6 fruit fly cellular contexts compared by ENCODE assay signal in genomic region chr2L:11358448-11359099, dm6.
TF ChIP-seq lines count a peak whose summit lies in the region.

Gene salr (plus strand): TSS chr2L:11358873.

- peak; percentile 83 to 90 for TF ChIP-seq CTCF in S2 (optimal IDR thresholded peaks at IDR 0.05; lab: Kevin White, UChicago)
- peak; percentile 89 for TF ChIP-seq CTCF in whole organism, embryonic (GFP tag; optimal IDR thresholded peaks at IDR 0.05; lab: Kevin White, UChicago)

TF ChIP-seq in whole organism, adult, 20 proteins besides CTCF, POLR2A, EP300 and RAD21:
- no peak for TF ChIP-seq CG33017 (tag; optimal IDR thresholded peaks at IDR 0.05; lab: Kevin White, UChicago)
- TF ChIP-seq tj (GFP tag; optimal IDR thresholded peaks at IDR 0.05; lab: Kevin White, UChicago), result peak; percentile 24
- TF ChIP-seq toe (GFP tag; optimal IDR thresholded peaks at IDR 0.05; lab: Kevin White, UChicago), result no peak
- TF ChIP-seq pad (GFP tag; optimal IDR thresholded peaks at IDR 0.05; lab: Kevin White, UChicago), result peak; percentile 96
- no peak for TF ChIP-seq bab1 (GFP tag; optimal IDR thresholded peaks at IDR 0.05; lab: Kevin White, UChicago)
- no peak for TF ChIP-seq CG11617 (GFP tag; optimal IDR thresholded peaks at IDR 0.05; lab: Kevin White, UChicago)

TF ChIP-seq in whole organism, embryonic, 481 proteins besides CTCF, POLR2A, EP300 and RAD21 (continues in another document):
- peak; percentile 27; the same call in 1 of the 3 replicates for TF ChIP-seq zen2 (GFP tag; IDR thresholded peaks at IDR 0.05; lab: Robert Waterston, UW; ENCODE audit: partially characterized antibody)
- no peak for TF ChIP-seq Ravus (GFP tag; IDR thresholded peaks at IDR 0.05; lab: Robert Waterston, UW)
- TF ChIP-seq sens-2 (GFP tag; IDR thresholded peaks at IDR 0.05; lab: Robert Waterston, UW), result 0 out of 2 replicates have a peak, but pooled peaks have one; percentile 28
- 0 out of 3 replicates have a peak, but pooled peaks have one; percentile 12 for TF ChIP-seq CG2199 (GFP tag; IDR thresholded peaks at IDR 0.05; lab: Robert Waterston, UW)
- TF ChIP-seq salm (tag; optimal IDR thresholded peaks at IDR 0.05; lab: Kevin White, UChicago), result no peak
- peak; percentile 64 for TF ChIP-seq CG1832 (GFP tag; optimal IDR thresholded peaks at IDR 0.05; lab: Kevin White, UChicago)
- peak; percentile 91 for TF ChIP-seq Deaf1 (tag; optimal IDR thresholded peaks at IDR 0.05; lab: Kevin White, UChicago)
- TF ChIP-seq insv (GFP tag; optimal IDR thresholded peaks at IDR 0.05; lab: Kevin White, UChicago), result no peak
- TF ChIP-seq D (optimal IDR thresholded peaks at IDR 0.05; lab: Kevin White, UChicago), result peak; percentile 25
- TF ChIP-seq D (GFP tag; optimal IDR thresholded peaks at IDR 0.05; lab: Kevin White, UChicago), result no peak
- no peak for TF ChIP-seq dpn (GFP tag; optimal IDR thresholded peaks at IDR 0.05; lab: Kevin White, UChicago)
- no peak for TF ChIP-seq da (GFP tag; optimal IDR thresholded peaks at IDR 0.05; lab: Kevin White, UChicago)
- TF ChIP-seq CG6689 (GFP tag; IDR thresholded peaks at IDR 0.05; lab: Robert Waterston, UW), result no peak
- 0 out of 2 replicates have a peak, but pooled peaks have one; percentile 13 for TF ChIP-seq H2.0 (GFP tag; IDR thresholded peaks at IDR 0.05; lab: Robert Waterston, UW)
- TF ChIP-seq Dad (GFP tag; optimal IDR thresholded peaks at IDR 0.05; lab: Kevin White, UChicago), result no peak
- no peak for TF ChIP-seq Six4 (GFP tag; optimal IDR thresholded peaks at IDR 0.05; lab: Kevin White, UChicago)
- TF ChIP-seq CG30403 (GFP tag; optimal IDR thresholded peaks at IDR 0.05; lab: Kevin White, UChicago), result no peak
- TF ChIP-seq CG7357 (GFP tag; IDR thresholded peaks at IDR 0.05; lab: Robert Waterston, UW), result no peak
- TF ChIP-seq CG4360 (GFP tag; IDR thresholded peaks at IDR 0.05; lab: Robert Waterston, UW), result peak; percentile 5; the same call in 1 of the 2 replicates
- no peak for TF ChIP-seq CG8359 (GFP tag; optimal IDR thresholded peaks at IDR 0.05; lab: Kevin White, UChicago; ENCODE audit: borderline replicate concordance)

TF ChIP-seq in whole organism, prepupa, 60 proteins besides CTCF, POLR2A, EP300 and RAD21 (continues in another document):
- TF ChIP-seq dsx (GFP tag; optimal IDR thresholded peaks at IDR 0.05; lab: Kevin White, UChicago; ENCODE audit: poor library complexity, severe bottlenecking) (peak; percentile 45), CG6808 (GFP tag; optimal IDR thresholded peaks at IDR 0.05; lab: Kevin White, UChicago) (peak; percentile 68), acj6 (GFP tag; optimal IDR thresholded peaks at IDR 0.05; lab: Kevin White, UChicago) (no peak), Eip93F (GFP tag; optimal IDR thresholded peaks at IDR 0.05; lab: Kevin White, UChicago) (no peak), Lpt (GFP tag; optimal IDR thresholded peaks at IDR 0.05; lab: Kevin White, UChicago) (peak; percentile 34), OdsH (GFP tag; optimal IDR thresholded peaks at IDR 0.05; lab: Kevin White, UChicago) (no peak), pdm3 (GFP tag; optimal IDR thresholded peaks at IDR 0.05; lab: Kevin White, UChicago) (peak; percentile 21), CG34406 (GFP tag; optimal IDR thresholded peaks at IDR 0.05; lab: Kevin White, UChicago) (peak; percentile 37), Sox14 (GFP tag; optimal IDR thresholded peaks at IDR 0.05; lab: Kevin White, UChicago) (no peak), fd85E (GFP tag; optimal IDR thresholded peaks at IDR 0.05; lab: Kevin White, UChicago) (no peak), CG1621 (tag; optimal IDR thresholded peaks at IDR 0.05; lab: Kevin White, UChicago) (peak; percentile 77), CG15336 (GFP tag; IDR thresholded peaks at IDR 0.05; lab: Robert Waterston, UW) (no peak), CG7368 (GFP tag; optimal IDR thresholded peaks at IDR 0.05; lab: Kevin White, UChicago) (no peak), cyc (GFP tag; optimal IDR thresholded peaks at IDR 0.05; lab: Kevin White, UChicago) (no peak), spab (GFP tag; optimal IDR thresholded peaks at IDR 0.05; lab: Kevin White, UChicago) (peak; percentile 70), CG8319 (GFP tag; optimal IDR thresholded peaks at IDR 0.05; lab: Kevin White, UChicago) (no peak), CG16779 (tag; optimal IDR thresholded peaks at IDR 0.05; lab: Kevin White, UChicago) (peak; percentile 49), CG9139 (GFP tag; optimal IDR thresholded peaks at IDR 0.05; lab: Kevin White, UChicago) (peak; percentile 53), fd59A (GFP tag; optimal IDR thresholded peaks at IDR 0.05; lab: Kevin White, UChicago) (peak; percentile 41), CG11902 (GFP tag; optimal IDR thresholded peaks at IDR 0.05; lab: Kevin White, UChicago) (no peak), CG4318 (GFP tag; optimal IDR thresholded peaks at IDR 0.05; lab: Kevin White, UChicago) (no peak), fkh (GFP tag; optimal IDR thresholded peaks at IDR 0.05; lab: Kevin White, UChicago) (peak; percentile 0)

TF ChIP-seq in whole organism, pupa, 21 proteins besides CTCF, POLR2A, EP300 and RAD21:
- peak; percentile 47 for TF ChIP-seq CG9948 (tag; optimal IDR thresholded peaks at IDR 0.05; lab: Kevin White, UChicago)
- TF ChIP-seq CG12605 (GFP tag; IDR thresholded peaks at IDR 0.05; lab: Robert Waterston, UW), result peak; percentile 89
- TF ChIP-seq CG14655 (GFP tag; optimal IDR thresholded peaks at IDR 0.05; lab: Kevin White, UChicago), result peak; percentile 61
- peak; percentile 68 for TF ChIP-seq CG8159 (tag; optimal IDR thresholded peaks at IDR 0.05; lab: Kevin White, UChicago)
- peak; percentile 84 for TF ChIP-seq gl (tag; optimal IDR thresholded peaks at IDR 0.05; lab: Kevin White, UChicago)
- peak; percentile 69 for TF ChIP-seq Pif1A (GFP tag; optimal IDR thresholded peaks at IDR 0.05; lab: Kevin White, UChicago)
- peak; percentile 16 for TF ChIP-seq Pif1B (GFP tag; optimal IDR thresholded peaks at IDR 0.05; lab: Kevin White, UChicago)
- TF ChIP-seq Ets98B (GFP tag; IDR thresholded peaks at IDR 0.05; lab: Robert Waterston, UW), result no peak
- no peak for TF ChIP-seq CG4496 (GFP tag; IDR thresholded peaks at IDR 0.05; lab: Robert Waterston, UW)
- TF ChIP-seq rn (GFP tag; IDR thresholded peaks at IDR 0.05; lab: Robert Waterston, UW), result peak; percentile 73; the same call in 1 of the 2 replicates
- no peak for TF ChIP-seq EcR (GFP tag; optimal IDR thresholded peaks at IDR 0.05; lab: Kevin White, UChicago)
- no peak for TF ChIP-seq CG10348 (GFP tag; IDR thresholded peaks at IDR 0.05; lab: Robert Waterston, UW)
- peak; percentile 44 for TF ChIP-seq CG17806 (tag; optimal IDR thresholded peaks at IDR 0.05; lab: Kevin White, UChicago)
- peak; percentile 42 for TF ChIP-seq CG8301 (tag; optimal IDR thresholded peaks at IDR 0.05; lab: Kevin White, UChicago)
- TF ChIP-seq D1 (tag; optimal IDR thresholded peaks at IDR 0.05; lab: Kevin White, UChicago), result no peak
- no peak for TF ChIP-seq CG15710 (tag; optimal IDR thresholded peaks at IDR 0.05; lab: Kevin White, UChicago)
- TF ChIP-seq CG34367 (tag; optimal IDR thresholded peaks at IDR 0.05; lab: Kevin White, UChicago), result peak; percentile 58
- TF ChIP-seq CG32121 (GFP tag; IDR thresholded peaks at IDR 0.05; lab: Robert Waterston, UW), result peak; percentile 45; the same call in 1 of the 2 replicates
- peak; percentile 64 for TF ChIP-seq Snoo (tag; optimal IDR thresholded peaks at IDR 0.05; lab: Kevin White, UChicago)
- TF ChIP-seq CG13204 (GFP tag; optimal IDR thresholded peaks at IDR 0.05; lab: Kevin White, UChicago), result no peak
- TF ChIP-seq fd96Ca (GFP tag; IDR thresholded peaks at IDR 0.05; lab: Robert Waterston, UW), result peak; percentile 79; the same call in 2 of the 3 replicates

TF ChIP-seq in whole organism, wandering third instar larva, 38 proteins besides CTCF, POLR2A, EP300 and RAD21:
- peak; percentile 20 for TF ChIP-seq Dif (GFP tag; optimal IDR thresholded peaks at IDR 0.05; lab: Kevin White, UChicago; ENCODE audit: partially characterized antibody)
- TF ChIP-seq jim (GFP tag; optimal IDR thresholded peaks at IDR 0.05; lab: Kevin White, UChicago), result peak; percentile 60
- TF ChIP-seq tai (GFP tag; optimal IDR thresholded peaks at IDR 0.05; lab: Kevin White, UChicago), result no peak
- no peak for TF ChIP-seq lola (GFP tag; optimal IDR thresholded peaks at IDR 0.05; lab: Kevin White, UChicago)
- no peak for TF ChIP-seq foxo (GFP tag; optimal IDR thresholded peaks at IDR 0.05; lab: Kevin White, UChicago)
- TF ChIP-seq Dfd (GFP tag; optimal IDR thresholded peaks at IDR 0.05; lab: Kevin White, UChicago), result peak; percentile 1
- TF ChIP-seq Sp1 (GFP tag; optimal IDR thresholded peaks at IDR 0.05; lab: Kevin White, UChicago), result no peak
- TF ChIP-seq CG9705 (GFP tag; optimal IDR thresholded peaks at IDR 0.05; lab: Kevin White, UChicago), result no peak
- no peak for TF ChIP-seq N (GFP tag; optimal IDR thresholded peaks at IDR 0.05; lab: Kevin White, UChicago)
- no peak for TF ChIP-seq sv (GFP tag; optimal IDR thresholded peaks at IDR 0.05; lab: Kevin White, UChicago)
- TF ChIP-seq dl (GFP tag; optimal IDR thresholded peaks at IDR 0.05; lab: Kevin White, UChicago; ENCODE audit: insufficient read depth in 1 of 2, partially characterized antibody in 2 of 2), result no peak
- no peak for TF ChIP-seq GATAd (GFP tag; optimal IDR thresholded peaks at IDR 0.05; lab: Kevin White, UChicago)
- no peak for TF ChIP-seq ey (GFP tag; optimal IDR thresholded peaks at IDR 0.05; lab: Kevin White, UChicago)
- peak; percentile 5 for TF ChIP-seq CrebA (GFP tag; optimal IDR thresholded peaks at IDR 0.05; lab: Kevin White, UChicago; ENCODE audit: borderline replicate concordance)
- TF ChIP-seq Myc (optimal IDR thresholded peaks at IDR 0.05; lab: Kevin White, UChicago), result no peak
- TF ChIP-seq dsf (GFP tag; optimal IDR thresholded peaks at IDR 0.05; lab: Kevin White, UChicago; ENCODE audit: borderline replicate concordance), result no peak
- TF ChIP-seq sage (GFP tag; optimal IDR thresholded peaks at IDR 0.05; lab: Kevin White, UChicago), result no peak
- no peak for TF ChIP-seq OdsH (GFP tag; optimal IDR thresholded peaks at IDR 0.05; lab: Kevin White, UChicago)
- TF ChIP-seq woc (GFP tag; optimal IDR thresholded peaks at IDR 0.05; lab: Kevin White, UChicago), result no peak
- TF ChIP-seq usp (GFP tag; optimal IDR thresholded peaks at IDR 0.05; lab: Kevin White, UChicago), result no peak
- TF ChIP-seq Jra (GFP tag; optimal IDR thresholded peaks at IDR 0.05; lab: Kevin White, UChicago), result no peak
- no peak for TF ChIP-seq Abd-B (GFP tag; optimal IDR thresholded peaks at IDR 0.05; lab: Kevin White, UChicago)
- no peak for TF ChIP-seq dmrt93B (GFP tag; optimal IDR thresholded peaks at IDR 0.05; lab: Kevin White, UChicago)
- no peak for TF ChIP-seq fru (GFP tag; optimal IDR thresholded peaks at IDR 0.05; lab: Kevin White, UChicago)
